Fruit fly (Drosophila melanogaster) whole organism, wandering third instar larva: Measurements from ENCODE around the gene Edem1.

Experiments used
- Abd-B ChIP-seq: fragments of >200 bp; optimal IDR thresholded peaks from 2 replicates; lab custom pipeline; 2017; ENCODE audit warnings: missing biosample characterization, missing genetic modification characterization
- CG32264 ChIP-seq: fragments of 200-800 bp; sonication (Bioruptor generic); optimal IDR thresholded peaks from 2 replicates; lab custom pipeline; 2016; ENCODE audit warnings: missing biosample characterization, missing genetic modification characterization
- CG9705 ChIP-seq: fragments of 200-800 bp; sonication (Bioruptor generic); optimal IDR thresholded peaks from 2 replicates; lab custom pipeline; 2018; ENCODE audit warnings: missing biosample characterization, mild to moderate bottlenecking, missing genetic modification characterization
- CrebA ChIP-seq: fragments of 200-800 bp; sonication (Bioruptor generic); optimal IDR thresholded peaks from 2 replicates; lab custom pipeline; 2016; ENCODE audit warnings: missing biosample characterization, mild to moderate bottlenecking, missing genetic modification characterization, borderline replicate concordance
- Dfd ChIP-seq: fragments of >200 bp; optimal IDR thresholded peaks from 2 replicates; lab custom pipeline; 2017; ENCODE audit warnings: missing biosample characterization, missing genetic modification characterization
- Dif ChIP-seq: fragments of 200-275, 200-300 bp; sonication (Bioruptor generic); optimal IDR thresholded peaks from 2 replicates; lab custom pipeline; 2018; ENCODE audit warnings: missing biosample characterization, missing genetic modification characterization; ENCODE audit not compliant: partially characterized antibody
- GATAd ChIP-seq: sonication (Bioruptor generic); optimal IDR thresholded peaks from 2 replicates; lab custom pipeline; 2016; ENCODE audit warnings: missing biosample characterization, missing genetic modification characterization
- HLH106 ChIP-seq: fragments of 200-800 bp; optimal IDR thresholded peaks from 3 replicates; lab custom pipeline; 2019; ENCODE audit warnings: missing biosample characterization, mild to moderate bottlenecking, missing genetic modification characterization, moderate library complexity
- Hnf4 ChIP-seq: fragments of 200-800 bp; sonication (Bioruptor generic); optimal IDR thresholded peaks from 2 replicates; lab custom pipeline; 2016; ENCODE audit warnings: missing biosample characterization, mild to moderate bottlenecking, missing genetic modification characterization
- Hr78 ChIP-seq: fragments of >200 bp; optimal IDR thresholded peaks from 2 replicates; lab custom pipeline; 2017; ENCODE audit warnings: missing biosample characterization, missing genetic modification characterization
- Hr83 ChIP-seq: fragments of 200-300 bp; sonication (Bioruptor generic); optimal IDR thresholded peaks from 2 replicates; lab custom pipeline; 2016; ENCODE audit warnings: missing biosample characterization, mild to moderate bottlenecking, missing genetic modification characterization, moderate library complexity; ENCODE audit not compliant: poor library complexity, severe bottlenecking
- Jra ChIP-seq: sonication (Bioruptor generic); optimal IDR thresholded peaks from 2 replicates; lab custom pipeline; 2016; ENCODE audit warnings: missing biosample characterization, missing genetic modification characterization
- Mio ChIP-seq: sonication (Bioruptor generic); optimal IDR thresholded peaks from 2 replicates; lab custom pipeline; 2016; ENCODE audit warnings: missing biosample characterization, missing genetic modification characterization
- Myc ChIP-seq: fragments of >200 bp; optimal IDR thresholded peaks from 2 replicates; lab custom pipeline; 2017
- N ChIP-seq: fragments of >200 bp; optimal IDR thresholded peaks from 2 replicates; lab custom pipeline; 2018; ENCODE audit warnings: missing biosample characterization, missing external identifiers, missing genetic modification characterization
- OdsH ChIP-seq: fragments of 200-800 bp; sonication (Bioruptor generic); optimal IDR thresholded peaks from 2 replicates; lab custom pipeline; 2016; ENCODE audit warnings: missing biosample characterization, mild to moderate bottlenecking, missing genetic modification characterization
- Rel ChIP-seq, 2 experiments: fragments of 200-800 bp; sonication (Bioruptor generic) in 1 of 2; optimal IDR thresholded peaks; 2 replicates in 1 of 2; 3 replicates in 1 of 2; lab custom pipeline; 2016 to 2019; ENCODE audit warnings: mild to moderate bottlenecking in 2 of 2, missing biosample characterization in 2 of 2, missing genetic modification characterization in 2 of 2, moderate library complexity in 1 of 2
- Sp1 ChIP-seq: fragments of 200-800 bp; sonication (Bioruptor generic); optimal IDR thresholded peaks from 3 replicates; lab custom pipeline; 2019; ENCODE audit warnings: missing biosample characterization, mild to moderate bottlenecking, missing genetic modification characterization, moderate library complexity
- Vsx2 ChIP-seq: fragments of 200-300, 225-300 bp; sonication (Bioruptor generic); optimal IDR thresholded peaks from 2 replicates; lab custom pipeline; 2018; ENCODE audit warnings: missing biosample characterization, missing genetic modification characterization; ENCODE audit not compliant: partially characterized antibody
- br ChIP-seq: fragments of 200-800 bp; sonication (Bioruptor generic); optimal IDR thresholded peaks from 2 replicates; lab custom pipeline; 2016; ENCODE audit warnings: missing biosample characterization, missing genetic modification characterization
- brk ChIP-seq: fragments of 200-800 bp; sonication (Bioruptor generic); optimal IDR thresholded peaks from 2 replicates; lab custom pipeline; 2016; ENCODE audit warnings: missing biosample characterization, mild to moderate bottlenecking, missing genetic modification characterization
- dl ChIP-seq, 2 experiments: fragments of 175-275, 200-275 bp in 1 of 2; fragments of 200-275 bp in 1 of 2; sonication (Bioruptor generic); optimal IDR thresholded peaks; lab custom pipeline; 2018; ENCODE audit warnings: mild to moderate bottlenecking in 2 of 2, missing biosample characterization in 2 of 2, missing genetic modification characterization in 2 of 2, moderate library complexity in 2 of 2; ENCODE audit not compliant: partially characterized antibody in 2 of 2, insufficient read depth in 1 of 2
- dmrt93B ChIP-seq: fragments of 200-800 bp; sonication (Bioruptor generic); optimal IDR thresholded peaks from 2 replicates; lab custom pipeline; 2018; ENCODE audit warnings: missing biosample characterization, mild to moderate bottlenecking, missing genetic modification characterization
- dsf ChIP-seq: sonication (Bioruptor generic); optimal IDR thresholded peaks from 2 replicates; lab custom pipeline; 2016; ENCODE audit warnings: missing biosample characterization, missing genetic modification characterization, borderline replicate concordance
- ey ChIP-seq: fragments of 200-800 bp; sonication (Bioruptor generic); optimal IDR thresholded peaks from 2 replicates; lab custom pipeline; 2016; ENCODE audit warnings: missing biosample characterization, missing genetic modification characterization
- foxo ChIP-seq, 2 experiments: fragments of 200-800 bp; sonication (Bioruptor generic); optimal IDR thresholded peaks; 2 replicates in 1 of 2; 3 replicates in 1 of 2; lab custom pipeline; 2016 to 2017; ENCODE audit warnings: missing biosample characterization in 2 of 2, missing genetic modification characterization in 2 of 2
- fru ChIP-seq: fragments of 200-800 bp; sonication (Bioruptor generic); optimal IDR thresholded peaks from 3 replicates; lab custom pipeline; 2016; ENCODE audit warnings: missing biosample characterization, mild to moderate bottlenecking, missing genetic modification characterization
- h ChIP-seq: fragments of 200-800 bp; sonication (Bioruptor generic); optimal IDR thresholded peaks from 3 replicates; lab custom pipeline; 2016; ENCODE audit warnings: missing biosample characterization, mild to moderate bottlenecking, missing genetic modification characterization
- jim ChIP-seq: fragments of 175-275, 200-325 bp; sonication (Bioruptor generic); optimal IDR thresholded peaks from 2 replicates; lab custom pipeline; 2016; ENCODE audit warnings: missing biosample characterization, mild to moderate bottlenecking, missing genetic modification characterization
- lola ChIP-seq: fragments of >200 bp; optimal IDR thresholded peaks from 2 replicates; lab custom pipeline; 2017; ENCODE audit warnings: missing biosample characterization, missing genetic modification characterization
- pan ChIP-seq: fragments of >200 bp; optimal IDR thresholded peaks from 2 replicates; lab custom pipeline; 2017
- psq ChIP-seq: fragments of 200-800 bp; sonication (Bioruptor generic); optimal IDR thresholded peaks from 3 replicates; lab custom pipeline; 2017; ENCODE audit warnings: missing biosample characterization, mild to moderate bottlenecking, missing genetic modification characterization, moderate library complexity
- rgr ChIP-seq: fragments of 200-800 bp; sonication (Bioruptor generic); optimal IDR thresholded peaks from 3 replicates; lab custom pipeline; 2016; ENCODE audit warnings: missing biosample characterization, mild to moderate bottlenecking, missing genetic modification characterization
- sage ChIP-seq: fragments of 200-800 bp; sonication (Bioruptor generic); optimal IDR thresholded peaks from 2 replicates; lab custom pipeline; 2016; ENCODE audit warnings: missing biosample characterization, mild to moderate bottlenecking, missing genetic modification characterization
- sv ChIP-seq: fragments of 200-800 bp; sonication (Bioruptor generic); optimal IDR thresholded peaks from 3 replicates; lab custom pipeline; 2016; ENCODE audit warnings: missing biosample characterization, missing genetic modification characterization
- tai ChIP-seq: sonication (Bioruptor generic); optimal IDR thresholded peaks from 2 replicates; lab custom pipeline; 2016; ENCODE audit warnings: missing biosample characterization, missing genetic modification characterization
- usp ChIP-seq: fragments of >200 bp; optimal IDR thresholded peaks from 2 replicates; lab custom pipeline; 2017; ENCODE audit warnings: missing biosample characterization, missing genetic modification characterization
- woc ChIP-seq: sonication (Bioruptor generic); optimal IDR thresholded peaks from 2 replicates; lab custom pipeline; 2016; ENCODE audit warnings: missing biosample characterization, mild to moderate bottlenecking, missing genetic modification characterization

Edem1 gene

DNA sequence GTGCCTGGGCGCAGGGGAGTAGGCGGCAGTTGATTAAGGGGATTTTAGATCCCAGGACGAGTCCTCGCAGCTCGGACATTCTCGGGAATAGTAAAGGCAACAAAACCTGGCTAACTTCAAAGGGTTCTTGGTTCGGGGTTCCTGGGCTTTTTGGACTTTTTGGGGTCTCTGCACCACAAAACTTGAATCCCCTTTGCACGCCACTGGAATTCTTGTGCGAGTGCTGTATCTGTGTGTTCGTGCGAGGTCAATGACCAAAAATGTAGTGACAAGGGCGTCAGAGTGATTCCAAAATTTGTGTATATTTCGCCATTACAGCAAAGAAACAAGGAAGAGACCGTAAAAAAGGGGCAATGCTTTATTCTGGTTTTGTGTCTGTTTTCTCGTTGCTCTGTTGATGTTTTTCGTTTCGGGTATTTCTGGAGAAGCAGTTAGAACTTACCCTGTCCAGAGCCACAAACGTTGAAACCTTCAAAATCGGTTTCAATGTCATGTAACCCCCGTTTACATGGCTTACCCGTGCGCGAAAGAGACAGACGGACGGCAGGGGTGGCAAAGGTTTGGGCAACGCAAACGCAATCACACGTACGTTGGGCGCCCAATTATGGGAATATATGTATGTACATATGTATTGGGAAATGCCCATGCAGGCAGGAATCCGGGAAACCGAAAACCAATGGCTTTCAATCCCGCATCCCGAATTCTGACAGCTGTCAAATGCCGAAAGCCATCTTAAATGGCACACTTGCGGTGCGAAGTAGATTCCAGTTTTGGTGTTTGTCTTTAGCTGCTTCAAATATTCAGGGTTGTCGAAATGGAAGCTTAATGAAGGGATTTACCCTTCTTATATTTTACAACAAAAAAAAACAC is 35.9 kb upstream of the Edem1 start:
- peak; percentile 65 for TF ChIP-seq Sp1 (GFP tag; lab: Kevin White, UChicago)
- peak; percentile 75 for TF ChIP-seq ey (GFP tag; lab: Kevin White, UChicago)
- no peak for TF ChIP-seq brk (GFP tag; lab: Kevin White, UChicago)
- TF ChIP-seq Hr78 (GFP tag; lab: Kevin White, UChicago) = no peak
- peak; percentile 32 for TF ChIP-seq OdsH (GFP tag; lab: Kevin White, UChicago)
- peak; percentile 45 for TF ChIP-seq psq
- TF ChIP-seq lola = no peak
- peak; percentile 59 for TF ChIP-seq tai (GFP tag; lab: Kevin White, UChicago)
- no peak for TF ChIP-seq jim (GFP tag; lab: Kevin White, UChicago)
- no peak for TF ChIP-seq Dfd
- peak; percentile 74 for TF ChIP-seq h (GFP tag; lab: Kevin White, UChicago)
- peak; percentile 66 for TF ChIP-seq fru
- peak; percentile 68 for TF ChIP-seq br (GFP tag; lab: Kevin White, UChicago)
- TF ChIP-seq CG32264 (GFP tag; lab: Kevin White, UChicago) = peak; percentile 38
- no peak for TF ChIP-seq CrebA (GFP tag; lab: Kevin White, UChicago)
- no peak for TF ChIP-seq dsf
- TF ChIP-seq dl (GFP tag; optimal IDR thresholded peaks at IDR 0.05; lab: Kevin White, UChicago; ENCODE audit: insufficient read depth in 1 of 2, partially characterized antibody in 2 of 2) = no peak
- TF ChIP-seq usp (GFP tag; lab: Kevin White, UChicago) = no peak
- no peak for TF ChIP-seq Mio (GFP tag; lab: Kevin White, UChicago)
- no peak for TF ChIP-seq GATAd (GFP tag; lab: Kevin White, UChicago)
- no peak for TF ChIP-seq sv (GFP tag; lab: Kevin White, UChicago)
- no peak for TF ChIP-seq N (GFP tag; lab: Kevin White, UChicago)
- no peak for TF ChIP-seq Hr83 (GFP tag; lab: Kevin White, UChicago)
- peak in 1 of 2 experiments; percentile 80 for TF ChIP-seq foxo (GFP tag; optimal IDR thresholded peaks at IDR 0.05; lab: Kevin White, UChicago)
- TF ChIP-seq Hnf4 = peak; percentile 40
- peak; percentile 54 for TF ChIP-seq rgr
- peak; percentile 19 for TF ChIP-seq sage (GFP tag; lab: Kevin White, UChicago)
- TF ChIP-seq woc (GFP tag; lab: Kevin White, UChicago) = no peak
- peak; percentile 24 for TF ChIP-seq CG9705 (GFP tag; lab: Kevin White, UChicago)
- TF ChIP-seq Myc (lab: Kevin White, UChicago) = no peak
- no peak for TF ChIP-seq Abd-B
- peak; percentile 67 for TF ChIP-seq dmrt93B (GFP tag; lab: Kevin White, UChicago)
- TF ChIP-seq Vsx2 (GFP tag; lab: Kevin White, UChicago) = no peak
- no peak for TF ChIP-seq Dif (GFP tag; lab: Kevin White, UChicago)
- no peak for TF ChIP-seq Rel (GFP tag; optimal IDR thresholded peaks at IDR 0.05; lab: Kevin White, UChicago)
- peak; percentile 37 for TF ChIP-seq Rel (tag; optimal IDR thresholded peaks at IDR 0.05; lab: Kevin White, UChicago)
- TF ChIP-seq Jra (GFP tag; lab: Kevin White, UChicago) = no peak
- peak; percentile 79 for TF ChIP-seq HLH106 (tag; lab: Kevin White, UChicago)
- no peak for TF ChIP-seq pan
- TF ChIP-seq, all 38 proteins: peak for 17
